Fruit fly (Drosophila melanogaster): Measurements from ENCODE around the gene CG5321.

Gene CG5321

dm6 chrX:14633168-14633567 is 46.2 kb upstream of the CG5321 start (continued):
- peak; percentile 65 for TF ChIP-seq CG2678 (tag; optimal IDR thresholded peaks at IDR 0.05)
- TF ChIP-seq br (optimal IDR thresholded peaks at IDR 0.05) = no peak
- TF ChIP-seq CG1602 (GFP tag; optimal IDR thresholded peaks at IDR 0.05) = peak; percentile 48
- TF ChIP-seq dati (GFP tag; IDR thresholded peaks at IDR 0.05) = no peak
- no peak for TF ChIP-seq CG43689 (GFP tag; IDR thresholded peaks at IDR 0.05)
- TF ChIP-seq lbe (GFP tag; optimal IDR thresholded peaks at IDR 0.05) = no peak
- peak; percentile 50 for TF ChIP-seq chn (GFP tag; optimal IDR thresholded peaks at IDR 0.05)
- peak; percentile 3 for TF ChIP-seq CTCF (GFP tag; optimal IDR thresholded peaks at IDR 0.05)
- TF ChIP-seq MTF-1 (GFP tag; optimal IDR thresholded peaks at IDR 0.05; ENCODE audit: borderline replicate concordance) = peak; percentile 57
- TF ChIP-seq Sry-β (GFP tag; optimal IDR thresholded peaks at IDR 0.05) = peak; percentile 40
- no peak for TF ChIP-seq mirr (GFP tag; optimal IDR thresholded peaks at IDR 0.05)
- TF ChIP-seq ind (GFP tag; optimal IDR thresholded peaks at IDR 0.05) = peak; percentile 19
- TF ChIP-seq CG7786 (GFP tag; optimal IDR thresholded peaks at IDR 0.05) = peak; percentile 47
- TF ChIP-seq Myb (GFP tag; optimal IDR thresholded peaks at IDR 0.05) = peak; percentile 35
- no peak for TF ChIP-seq Awh (GFP tag; IDR thresholded peaks at IDR 0.05)
- peak; percentile 7 for TF ChIP-seq crc (GFP tag; optimal IDR thresholded peaks at IDR 0.05)
- TF ChIP-seq CG17829 (tag; optimal IDR thresholded peaks at IDR 0.05) = peak; percentile 38
- peak; percentile 72 for TF ChIP-seq ci (GFP tag; IDR thresholded peaks at IDR 0.05)
- TF ChIP-seq CG12071 (GFP tag; optimal IDR thresholded peaks at IDR 0.05) = peak; percentile 63
- no peak for TF ChIP-seq ap (GFP tag; IDR thresholded peaks at IDR 0.05)
- peak; percentile 22 for TF ChIP-seq Six4 (GFP tag; optimal IDR thresholded peaks at IDR 0.05)
- TF ChIP-seq Fer2 (tag; optimal IDR thresholded peaks at IDR 0.05) = peak; percentile 34
- peak; percentile 44 for TF ChIP-seq CG15514 (GFP tag; optimal IDR thresholded peaks at IDR 0.05)
- no peak for TF ChIP-seq jigr1 (GFP tag; IDR thresholded peaks at IDR 0.05)
- peak; percentile 45 for TF ChIP-seq CG17385 (GFP tag; optimal IDR thresholded peaks at IDR 0.05)
- TF ChIP-seq Vsx1 (GFP tag; optimal IDR thresholded peaks at IDR 0.05) = peak; percentile 59
- TF ChIP-seq Optix (GFP tag; IDR thresholded peaks at IDR 0.05) = peak; percentile 40; the same call in 1 of the 3 replicates
- TF ChIP-seq Hsf (GFP tag; optimal IDR thresholded peaks at IDR 0.05) = peak; percentile 65
- 0 out of 3 replicates have a peak, but pooled peaks have one; percentile 23 for TF ChIP-seq z (GFP tag; IDR thresholded peaks at IDR 0.05)
- TF ChIP-seq dmrt99B (tag; optimal IDR thresholded peaks at IDR 0.05) = peak; percentile 65
- peak; percentile 28 for TF ChIP-seq Atf-2 (GFP tag; optimal IDR thresholded peaks at IDR 0.05)
- TF ChIP-seq CG6254 (GFP tag; optimal IDR thresholded peaks at IDR 0.05) = peak; percentile 46
- TF ChIP-seq ranshi (GFP tag; IDR thresholded peaks at IDR 0.05) = peak; percentile 58; the same call in 1 of the 2 replicates
- peak; percentile 52 for TF ChIP-seq odd (GFP tag; optimal IDR thresholded peaks at IDR 0.05)
- peak; percentile 28 for TF ChIP-seq CG10462 (GFP tag; optimal IDR thresholded peaks at IDR 0.05)
- TF ChIP-seq trh (GFP tag; optimal IDR thresholded peaks at IDR 0.05) = peak; percentile 33
- peak; percentile 38; the same call in 1 of the 4 replicates for TF ChIP-seq Gug (GFP tag; IDR thresholded peaks at IDR 0.05)
- TF ChIP-seq slp2 (GFP tag; optimal IDR thresholded peaks at IDR 0.05) = peak; percentile 58
- TF ChIP-seq PHDP (tag; optimal IDR thresholded peaks at IDR 0.05) = peak; percentile 60
- peak; percentile 4 for TF ChIP-seq en (GFP tag; optimal IDR thresholded peaks at IDR 0.05)
- peak; percentile 60 for TF ChIP-seq sisA (GFP tag; IDR thresholded peaks at IDR 0.05)
- TF ChIP-seq CG10979 (tag; optimal IDR thresholded peaks at IDR 0.05) = peak; percentile 74
- TF ChIP-seq schlank (tag; optimal IDR thresholded peaks at IDR 0.05) = no peak
- TF ChIP-seq vvl (GFP tag; IDR thresholded peaks at IDR 0.05) = peak; percentile 72
- peak; percentile 93 for TF ChIP-seq Ets65A (GFP tag)
- peak; percentile 62 for TF ChIP-seq Camta (GFP tag; optimal IDR thresholded peaks at IDR 0.05)
- TF ChIP-seq danr (GFP tag; IDR thresholded peaks at IDR 0.05) = peak; percentile 27; the same call in 1 of the 2 replicates
- TF ChIP-seq amos (GFP tag; IDR thresholded peaks at IDR 0.05; ENCODE audit: partially characterized antibody) = no peak
- peak; percentile 78 for TF ChIP-seq CG15601 (tag; optimal IDR thresholded peaks at IDR 0.05)
- peak; percentile 44 for TF ChIP-seq CG17802 (tag; optimal IDR thresholded peaks at IDR 0.05)
- peak; percentile 31 for TF ChIP-seq Max (GFP tag; optimal IDR thresholded peaks at IDR 0.05)
- peak; percentile 41; the same call in 1 of the 2 replicates for TF ChIP-seq esg (GFP tag; conservative IDR thresholded peaks at IDR 0.05)

Data from whole organism, embryonic.